Fruit fly (Drosophila melanogaster): ENCODE measurements around the gene CG15468.

Gene CG15468

DNA sequence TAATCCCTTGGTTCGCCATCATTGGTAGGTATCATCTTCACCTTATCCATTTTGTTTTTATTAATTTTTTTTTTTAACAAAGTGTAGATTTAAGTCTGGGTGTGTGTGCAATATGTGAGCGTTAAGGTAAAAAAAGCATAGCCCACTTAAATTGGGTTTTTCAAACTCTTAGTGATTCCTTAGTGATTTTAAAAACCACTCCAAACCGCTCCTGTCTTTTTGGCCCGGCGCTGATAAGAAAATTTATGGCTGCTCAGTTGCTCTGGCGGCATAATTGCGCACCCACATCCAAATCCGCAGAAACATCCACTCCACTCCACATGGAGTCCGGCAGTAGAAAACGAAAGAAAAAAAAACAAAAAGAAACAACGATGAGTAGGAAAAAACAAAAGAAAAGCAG, at the start of gene CG15468:
TSS of gene CG15468 (minus strand) at position 101 of the 400 bp plus-strand sequence.
- no peak for TF ChIP-seq gem (tag; optimal IDR thresholded peaks at IDR 0.05)
- TF ChIP-seq CG34224 (GFP tag; IDR thresholded peaks at IDR 0.05; ENCODE audit: partially characterized antibody): no peak
- no peak for TF ChIP-seq Rfx (GFP tag; IDR thresholded peaks at IDR 0.05)
- no peak for TF ChIP-seq CG11696 (GFP tag; IDR thresholded peaks at IDR 0.05)
- no peak for TF ChIP-seq slou (GFP tag; optimal IDR thresholded peaks at IDR 0.05)
- TF ChIP-seq Hr39 (optimal IDR thresholded peaks at IDR 0.05): no peak
- no peak for TF ChIP-seq B-H2 (GFP tag; optimal IDR thresholded peaks at IDR 0.05)
- TF ChIP-seq esg (GFP tag; conservative IDR thresholded peaks at IDR 0.05): no peak
- TF ChIP-seq nerfin-1 (tag; optimal IDR thresholded peaks at IDR 0.05): no peak
- TF ChIP-seq cas (GFP tag; IDR thresholded peaks at IDR 0.05): no peak
- TF ChIP-seq E2f2 (GFP tag; IDR thresholded peaks at IDR 0.05): no peak
- no peak for TF ChIP-seq CG10462 (GFP tag; optimal IDR thresholded peaks at IDR 0.05)
- TF ChIP-seq Hand (GFP tag; optimal IDR thresholded peaks at IDR 0.05): no peak
- no peak for TF ChIP-seq ase (GFP tag; IDR thresholded peaks at IDR 0.05)
- no peak for TF ChIP-seq pum (GFP tag; optimal IDR thresholded peaks at IDR 0.05)

dm6 chrX:5010116-5010515, 49.2 kb upstream of the CG15468 start:
- TF ChIP-seq hkb (optimal IDR thresholded peaks at IDR 0.05) (no peak), hkb (GFP tag; IDR thresholded peaks at IDR 0.05) (no peak), CG31441 (GFP tag; IDR thresholded peaks at IDR 0.05) (no peak), Mes4 (GFP tag; optimal IDR thresholded peaks at IDR 0.05) (no peak), ab (GFP tag; optimal IDR thresholded peaks at IDR 0.05) (no peak), CG7987 (GFP tag; optimal IDR thresholded peaks at IDR 0.05) (no peak), CG11456 (GFP tag; IDR thresholded peaks at IDR 0.05) (no peak), amos (GFP tag; IDR thresholded peaks at IDR 0.05; ENCODE audit: partially characterized antibody) (no peak), tap (tag; optimal IDR thresholded peaks at IDR 0.05) (no peak)

- TF ChIP-seq CG17328 (GFP tag; IDR thresholded peaks at IDR 0.05) (0 out of 2 replicates have a peak, but pooled peaks have one; percentile 15), bcd (GFP tag; optimal IDR thresholded peaks at IDR 0.05) (no peak), gem (tag; optimal IDR thresholded peaks at IDR 0.05) (peak; percentile 7), sens (GFP tag) (peak; percentile 37), hbn (GFP tag; IDR thresholded peaks at IDR 0.05; ENCODE audit: partially characterized antibody) (no peak), prd (optimal IDR thresholded peaks at IDR 0.05) (no peak), prd (GFP tag; IDR thresholded peaks at IDR 0.05) (peak; percentile 36; the same call in 1 of the 3 replicates), bsh (GFP tag; optimal IDR thresholded peaks at IDR 0.05) (peak in 1 of 2 experiments; percentile 9), Hr3 (GFP tag; optimal IDR thresholded peaks at IDR 0.05) (no peak), Drgx (GFP tag; IDR thresholded peaks at IDR 0.05) (peak; percentile 23; the same call in 1 of the 2 replicates), grn (GFP tag; optimal IDR thresholded peaks at IDR 0.05) (no peak), sob (GFP tag; IDR thresholded peaks at IDR 0.05) (no peak)
These were observed 41.8 kb upstream of the CG15468 start for dm6 chrX:5002748-5003147.

DNA sequence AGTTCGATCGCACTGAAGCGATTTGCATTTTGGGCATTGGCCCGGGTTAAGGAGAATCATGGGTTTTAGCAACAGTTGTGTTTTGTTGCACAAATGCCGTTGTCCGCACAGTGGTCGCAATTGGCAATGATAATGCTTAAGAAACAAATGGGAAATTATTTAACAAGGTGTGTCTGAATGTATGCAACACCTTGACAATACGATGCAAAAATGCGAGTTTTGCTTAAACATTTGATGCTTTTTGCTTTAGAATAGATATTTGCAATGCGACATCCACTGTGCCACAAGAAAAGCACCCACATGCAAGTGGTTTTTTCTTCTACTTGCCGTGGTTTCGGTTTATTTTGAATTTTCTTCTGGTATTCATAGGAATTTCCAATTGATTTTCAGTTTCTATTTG, 38.1 kb upstream of the CG15468 start:
- TF ChIP-seq CG5180 (GFP tag; optimal IDR thresholded peaks at IDR 0.05) (no peak), CG1603 (tag; optimal IDR thresholded peaks at IDR 0.05) (peak; percentile 19), bsh (GFP tag; optimal IDR thresholded peaks at IDR 0.05) (peak in 1 of 2 experiments; percentile 3), insv (GFP tag; optimal IDR thresholded peaks at IDR 0.05) (no peak), Drgx (GFP tag; IDR thresholded peaks at IDR 0.05) (peak; percentile 59), HHEX (GFP tag; optimal IDR thresholded peaks at IDR 0.05) (no peak)

Data from whole organism, embryonic.